Worm (Caenorhabditis elegans): ENCODE results near the gene cdc-25.4.

The cdc-25.4 gene

ce11 chrII:10203765-10204164 is 14.5 kb upstream of the cdc-25.4 start:
- TF ChIP-seq blmp-1 (tag; optimal IDR thresholded peaks at IDR 0.05; ENCODE audit: insufficient read depth) (peak; percentile 50), sem-4 (tag; optimal IDR thresholded peaks at IDR 0.05) (no peak)

- TF ChIP-seq mab-5 (tag; optimal IDR thresholded peaks at IDR 0.05) (peak; percentile 5), unc-62 (GFP tag; optimal IDR thresholded peaks at IDR 0.05) (no peak)
Observed at ce11 chrII:10203067-10203466, 13.8 kb upstream of the cdc-25.4 start.

- TF ChIP-seq sem-4 (tag; optimal IDR thresholded peaks at IDR 0.05): no peak
- no peak for TF ChIP-seq aly-2 (tag; optimal IDR thresholded peaks at IDR 0.05)
- no peak for TF ChIP-seq mbf-1 (tag; optimal IDR thresholded peaks at IDR 0.05)
- TF ChIP-seq nhr-129 (tag; optimal IDR thresholded peaks at IDR 0.05): peak; percentile 18
- no peak for TF ChIP-seq mab-5 (tag; optimal IDR thresholded peaks at IDR 0.05)
- TF ChIP-seq lin-11 (tag; optimal IDR thresholded peaks at IDR 0.05): peak; percentile 15
- peak; percentile 10 for TF ChIP-seq F13H6.1 (tag; optimal IDR thresholded peaks at IDR 0.05)
- peak; percentile 36 for TF ChIP-seq C34F6.9 (tag; optimal IDR thresholded peaks at IDR 0.05)
- TF ChIP-seq nhr-10 (tag; optimal IDR thresholded peaks at IDR 0.05): no peak
- no peak for TF ChIP-seq ztf-1 (GFP tag; conservative IDR thresholded peaks at IDR 0.05)
- no peak for TF ChIP-seq nhr-21 (tag; optimal IDR thresholded peaks at IDR 0.05)
- no peak for TF ChIP-seq unc-62 (GFP tag; optimal IDR thresholded peaks at IDR 0.05)
- peak in 1 of 2 experiments; percentile 32 for TF ChIP-seq lsy-2 (tag; optimal IDR thresholded peaks at IDR 0.05)
- no peak for TF ChIP-seq skn-1 (tag; optimal IDR thresholded peaks at IDR 0.05)
- TF ChIP-seq unc-55 (GFP tag; optimal IDR thresholded peaks at IDR 0.05): peak; percentile 68
Observed at ce11 chrII:10202275-10202674, 13.0 kb upstream of the cdc-25.4 start.

- TF ChIP-seq nhr-6 (tag; optimal IDR thresholded peaks at IDR 0.05) (no peak), ceh-16 (tag; optimal IDR thresholded peaks at IDR 0.05) (no peak), blmp-1 (tag; optimal IDR thresholded peaks at IDR 0.05; ENCODE audit: insufficient read depth) (no peak), lin-13 (GFP tag; optimal IDR thresholded peaks at IDR 0.05) (peak; percentile 31), lsy-2 (tag; optimal IDR thresholded peaks at IDR 0.05) (peak; percentile 33 to 88), elt-1 (tag; optimal IDR thresholded peaks at IDR 0.05) (no peak), peb-1 (tag; optimal IDR thresholded peaks at IDR 0.05) (no peak), elt-3 (tag; optimal IDR thresholded peaks at IDR 0.05) (no peak), nhr-23 (tag; optimal IDR thresholded peaks at IDR 0.05) (no peak), F13H6.1 (tag; optimal IDR thresholded peaks at IDR 0.05) (peak; percentile 33), sma-9 (GFP tag; optimal IDR thresholded peaks at IDR 0.05) (peak; percentile 72), sma-9 (tag; optimal IDR thresholded peaks at IDR 0.05) (no peak), nhr-11 (tag; optimal IDR thresholded peaks at IDR 0.05) (no peak), Y55F3AM.14 (GFP tag; optimal IDR thresholded peaks at IDR 0.05) (no peak), zag-1 (tag; optimal IDR thresholded peaks at IDR 0.05) (no peak), ceh-82 (tag; optimal IDR thresholded peaks at IDR 0.05) (no peak), unc-55 (GFP tag; optimal IDR thresholded peaks at IDR 0.05) (peak; percentile 64), nhr-12 (tag; optimal IDR thresholded peaks at IDR 0.05) (no peak), mdl-1 (tag; optimal IDR thresholded peaks at IDR 0.05) (no peak), nhr-10 (tag; optimal IDR thresholded peaks at IDR 0.05) (no peak), gmeb-1 (tag; optimal IDR thresholded peaks at IDR 0.05) (peak; percentile 66), dmd-4 (tag; optimal IDR thresholded peaks at IDR 0.05) (no peak), egl-27 (tag; optimal IDR thresholded peaks at IDR 0.05) (no peak), ZK546.5 (tag; optimal IDR thresholded peaks at IDR 0.05) (no peak), fos-1 (tag; optimal IDR thresholded peaks at IDR 0.05) (peak; percentile 16), ama-1 (optimal IDR thresholded peaks at IDR 0.05) (no peak), nhr-77 (tag; optimal IDR thresholded peaks at IDR 0.05) (no peak), nhr-25 (tag; optimal IDR thresholded peaks at IDR 0.05) (peak; percentile 23), alr-1 (tag; optimal IDR thresholded peaks at IDR 0.05) (no peak), ztf-11 (tag; optimal IDR thresholded peaks at IDR 0.05) (no peak), ztf-1 (GFP tag; conservative IDR thresholded peaks at IDR 0.05) (no peak), sem-4 (tag; optimal IDR thresholded peaks at IDR 0.05) (no peak), lin-39 (tag; optimal IDR thresholded peaks at IDR 0.05) (no peak), nhr-21 (tag; optimal IDR thresholded peaks at IDR 0.05) (peak; percentile 27), nhr-237 (tag; optimal IDR thresholded peaks at IDR 0.05) (no peak), crh-2 (tag; optimal IDR thresholded peaks at IDR 0.05) (peak; percentile 56), mab-5 (tag; optimal IDR thresholded peaks at IDR 0.05) (no peak), ztf-4 (tag; optimal IDR thresholded peaks at IDR 0.05) (peak; percentile 14), sma-3 (GFP tag; optimal IDR thresholded peaks at IDR 0.05) (peak; percentile 70), skn-1 (tag; optimal IDR thresholded peaks at IDR 0.05) (no peak), R02D3.7 (tag; optimal IDR thresholded peaks at IDR 0.05) (peak; percentile 79), nhr-129 (tag; optimal IDR thresholded peaks at IDR 0.05) (no peak), lin-11 (tag; optimal IDR thresholded peaks at IDR 0.05) (no peak), snpc-4 (tag; optimal IDR thresholded peaks at IDR 0.05) (no peak), mbf-1 (tag; optimal IDR thresholded peaks at IDR 0.05) (no peak)
Observed at ce11 chrII:10200759-10201158, 11.5 kb upstream of the cdc-25.4 start, which contains the start of gene arv-1. TSS of gene arv-1 (minus strand) at chrII:10200823.

Measured in whole organism, L2 larva.